Worm (Caenorhabditis elegans): ENCODE results near the gene rab-37.

Gene rab-37

ce11 chrX:4209131-4209530 is 26.5 kb downstream of the rab-37 start:
- TF ChIP-seq sdz-38 (tag; optimal IDR thresholded peaks at IDR 0.05): no peak
- TF ChIP-seq nfya-2 (GFP tag; IDR thresholded peaks at IDR 0.05): 0 out of 2 replicates have a peak, but pooled peaks have one; percentile 28
- no peak for TF ChIP-seq dpl-1 (GFP tag; optimal IDR thresholded peaks at IDR 0.05)
- TF ChIP-seq Y95B8A.8 (GFP tag; IDR thresholded peaks at IDR 0.05): peak; percentile 59; the same call in 1 of the 2 replicates
- TF ChIP-seq nhr-120 (GFP tag; IDR thresholded peaks at IDR 0.05): 0 out of 2 replicates have a peak, but pooled peaks have one; percentile 69
- peak; percentile 14 for TF ChIP-seq rpc-1 (optimal IDR thresholded peaks at IDR 0.05)
- no peak for TF ChIP-seq rpc-1 (tag; optimal IDR thresholded peaks at IDR 0.05)
- peak; percentile 80 for TF ChIP-seq die-1 (tag; optimal IDR thresholded peaks at IDR 0.05)
- TF ChIP-seq F55B11.4 (tag; optimal IDR thresholded peaks at IDR 0.05; ENCODE audit: borderline replicate concordance, insufficient read depth): no peak
- peak; percentile 99 for TF ChIP-seq ceh-27 (GFP tag; optimal IDR thresholded peaks at IDR 0.05)
- peak; percentile 96 for TF ChIP-seq madf-10 (tag; optimal IDR thresholded peaks at IDR 0.05)
- TF ChIP-seq zfh-2 (GFP tag; conservative IDR thresholded peaks at IDR 0.05): peak; percentile 95
- no peak for TF ChIP-seq ceh-58 (GFP tag; IDR thresholded peaks at IDR 0.05)
- no peak for TF ChIP-seq mes-4 (tag; optimal IDR thresholded peaks at IDR 0.05)
- peak; percentile 64; the same call in 1 of the 2 replicates for TF ChIP-seq F39B2.1 (GFP tag; IDR thresholded peaks at IDR 0.05)
- TF ChIP-seq Y56A3A.18 (GFP tag; IDR thresholded peaks at IDR 0.05): peak; percentile 100
- TF ChIP-seq lin-35 (GFP tag; optimal IDR thresholded peaks at IDR 0.05): peak in 2 of 3 experiments; percentile 80 to 99
- peak; percentile 99 for TF ChIP-seq cebp-2 (GFP tag; IDR thresholded peaks at IDR 0.05)
- TF ChIP-seq mxl-1 (tag; optimal IDR thresholded peaks at IDR 0.05): no peak
- no peak for TF ChIP-seq snpc-1.1 (tag; optimal IDR thresholded peaks at IDR 0.05; ENCODE audit: insufficient read depth)
- TF ChIP-seq ccch-3 (GFP tag; optimal IDR thresholded peaks at IDR 0.05): peak; percentile 87
- peak; percentile 10 to 26 for TF ChIP-seq rec-8 (tag; optimal IDR thresholded peaks at IDR 0.05)
- TF ChIP-seq sea-2 (GFP tag; IDR thresholded peaks at IDR 0.05): 0 out of 2 replicates have a peak, but pooled peaks have one; percentile 35
- no peak for TF ChIP-seq bed-2 (GFP tag; IDR thresholded peaks at IDR 0.05)
- peak; percentile 68 for TF ChIP-seq F57C9.4 (tag; optimal IDR thresholded peaks at IDR 0.05)
- peak; percentile 90 for TF ChIP-seq ets-4 (GFP tag; optimal IDR thresholded peaks at IDR 0.05)
- TF ChIP-seq hmg-20 (GFP tag; IDR thresholded peaks at IDR 0.05): peak; percentile 97
- peak; percentile 49 for TF ChIP-seq B0261.1 (tag; optimal IDR thresholded peaks at IDR 0.05)
- peak; percentile 98 for TF ChIP-seq K12H6.12 (tag; optimal IDR thresholded peaks at IDR 0.05)
- TF ChIP-seq somi-1 (GFP tag; optimal IDR thresholded peaks at IDR 0.05): peak; percentile 96
- TF ChIP-seq cebp-1 (GFP tag; IDR thresholded peaks at IDR 0.05): peak; percentile 81
- peak; percentile 98 for TF ChIP-seq cebp-1 (tag; optimal IDR thresholded peaks at IDR 0.05)
- peak; percentile 22; the same call in 1 of the 2 replicates for TF ChIP-seq ceh-91 (GFP tag; IDR thresholded peaks at IDR 0.05)
- peak; percentile 54 for TF ChIP-seq attf-5 (GFP tag; optimal IDR thresholded peaks at IDR 0.05)
- TF ChIP-seq nfyb-1 (GFP tag; IDR thresholded peaks at IDR 0.05): peak; percentile 98
- peak; percentile 39 for TF ChIP-seq unc-62 (GFP tag; optimal IDR thresholded peaks at IDR 0.05)
- TF ChIP-seq B0035.1 (tag; optimal IDR thresholded peaks at IDR 0.05): peak; percentile 95
- peak; percentile 34 for TF ChIP-seq lsy-27 (tag; optimal IDR thresholded peaks at IDR 0.05; ENCODE audit: borderline replicate concordance, insufficient read depth)
- TF ChIP-seq let-526 (GFP tag; IDR thresholded peaks at IDR 0.05): peak; percentile 97
- no peak for TF ChIP-seq fkh-3 (tag; optimal IDR thresholded peaks at IDR 0.05)
- peak; percentile 95 for TF ChIP-seq T07F8.4 (tag; optimal IDR thresholded peaks at IDR 0.05)
- peak; percentile 77 for TF ChIP-seq akir-1 (GFP tag; optimal IDR thresholded peaks at IDR 0.05)
- TF ChIP-seq nhr-80 (tag; optimal IDR thresholded peaks at IDR 0.05): peak; percentile 90
- TF ChIP-seq ztf-28 (GFP tag; IDR thresholded peaks at IDR 0.05): no peak
- TF ChIP-seq dox-1 (GFP tag; IDR thresholded peaks at IDR 0.05): peak; percentile 99
- TF ChIP-seq T26A5.8 (tag; optimal IDR thresholded peaks at IDR 0.05): no peak
- peak; percentile 90 for TF ChIP-seq madf-3 (GFP tag; IDR thresholded peaks at IDR 0.05)
- TF ChIP-seq F33H1.4 (GFP tag; IDR thresholded peaks at IDR 0.05): peak; percentile 36; the same call in 1 of the 2 replicates
- peak; percentile 91 for TF ChIP-seq lin-54 (GFP tag; optimal IDR thresholded peaks at IDR 0.05)
